Worm (Caenorhabditis elegans): Measurements from ENCODE around the gene fbf-2.

DNA sequence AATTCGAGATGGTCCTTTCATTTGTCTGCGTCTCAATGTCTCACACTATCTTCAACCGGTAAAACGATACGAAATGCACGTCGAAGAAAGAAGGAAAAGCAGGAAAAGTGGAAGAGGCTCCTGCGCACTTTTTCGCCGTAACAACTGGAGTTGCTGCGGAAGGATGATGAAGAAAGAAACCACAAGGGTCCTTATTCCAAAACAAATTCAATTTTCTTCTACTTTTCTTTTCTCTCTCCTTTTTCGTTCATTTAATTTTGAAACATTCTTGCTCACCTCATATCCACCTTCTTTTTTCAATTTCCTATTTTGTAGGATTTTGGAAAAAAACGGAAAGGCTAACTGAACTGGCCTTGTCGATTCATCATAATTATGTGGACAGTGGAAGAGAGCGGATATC, 29.3 kb upstream of the fbf-2 start:
- TF ChIP-seq zag-1 (tag; optimal IDR thresholded peaks at IDR 0.05): no peak
- no peak for TF ChIP-seq aly-2 (tag; optimal IDR thresholded peaks at IDR 0.05)
- no peak for TF ChIP-seq ama-1 (optimal IDR thresholded peaks at IDR 0.05)
- TF ChIP-seq lin-15B (tag; optimal IDR thresholded peaks at IDR 0.05): no peak
- no peak for TF ChIP-seq unc-62 (GFP tag; optimal IDR thresholded peaks at IDR 0.05 in 1 of 2)
- TF ChIP-seq unc-62 (tag; optimal IDR thresholded peaks at IDR 0.05): no peak
- TF ChIP-seq ceh-44 (GFP tag; IDR thresholded peaks at IDR 0.05): no peak
- TF ChIP-seq snpc-1.2 (GFP tag; IDR thresholded peaks at IDR 0.05): no peak
- no peak for TF ChIP-seq tag-97 (GFP tag; IDR thresholded peaks at IDR 0.05)
- TF ChIP-seq dve-1 (tag; optimal IDR thresholded peaks at IDR 0.05; ENCODE audit: insufficient read depth): no peak

Measured in whole organism, L4 larva.